Worm (Caenorhabditis elegans): ENCODE results near the gene pis-1.

DNA sequence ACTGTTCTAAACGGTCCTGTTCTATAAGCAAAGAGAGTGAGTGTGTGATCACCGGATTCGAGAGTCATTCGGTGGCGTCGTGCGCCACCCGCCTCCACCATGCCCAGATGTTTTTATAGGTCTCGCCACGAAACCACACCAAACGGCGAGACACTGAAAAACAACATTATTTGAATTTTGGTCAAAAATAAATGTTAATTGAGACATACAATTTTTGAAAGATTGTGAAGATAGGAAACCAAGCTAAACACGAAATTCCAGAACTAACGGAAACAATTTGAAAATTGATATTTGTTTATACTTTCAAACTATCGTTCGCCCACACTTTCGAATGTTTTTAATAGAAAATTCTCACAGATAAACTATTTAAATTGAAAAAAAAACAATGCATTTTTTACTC, 28.1 kb upstream of the pis-1 start, which contains the start of gene catp-6:
- TF ChIP-seq gei-17 (GFP tag; optimal IDR thresholded peaks at IDR 0.05): no peak
- TF ChIP-seq F23B12.7 (tag; optimal IDR thresholded peaks at IDR 0.05; ENCODE audit: insufficient read depth): no peak
- no peak for TF ChIP-seq hmg-20 (GFP tag; IDR thresholded peaks at IDR 0.05)

Data from whole organism, young adult.